Worm (Caenorhabditis elegans) whole organism, dauer: Measurements from ENCODE around the gene hil-2.
"Not testable (repeated sequence)": the region's sequence is repeated elsewhere in the genome, so short reads cannot be mapped to it uniquely, and the experiment has no call there.

ENCODE experiments used
- unc-62 ChIP-seq: sonication (generic microtip); optimal IDR thresholded peaks from 2 replicates; lab custom pipeline; 2017; ENCODE audit warnings: missing biosample characterization, missing genetic modification reagents, missing genetic modification characterization

hil-2 gene

DNA sequence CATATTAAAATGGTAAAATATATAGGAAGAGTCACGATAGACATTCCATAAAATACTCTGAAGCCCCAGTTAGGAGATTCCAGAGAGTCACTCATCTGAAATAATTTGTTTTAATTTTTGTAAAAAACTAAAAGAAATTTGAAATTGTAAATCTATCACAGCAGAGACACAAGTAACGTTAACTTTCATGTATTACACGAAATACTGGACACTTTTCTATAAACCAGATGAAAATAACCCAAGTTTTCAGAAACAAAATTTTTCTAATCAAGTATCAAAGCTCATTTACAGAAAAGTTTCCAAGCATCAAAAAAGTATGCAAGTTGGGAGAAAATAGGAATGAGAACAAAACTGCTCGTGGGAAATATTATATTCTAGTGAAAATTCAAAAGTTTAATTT lies 4.2 kb downstream of the hil-2 start, which contains the start of gene srv-27:
TSS of gene srv-27 (minus strand) at position 101 of the 400 bp plus-strand sequence.
- TF ChIP-seq unc-62 (GFP tag; lab: Kevin White, UChicago): no peak

DNA sequence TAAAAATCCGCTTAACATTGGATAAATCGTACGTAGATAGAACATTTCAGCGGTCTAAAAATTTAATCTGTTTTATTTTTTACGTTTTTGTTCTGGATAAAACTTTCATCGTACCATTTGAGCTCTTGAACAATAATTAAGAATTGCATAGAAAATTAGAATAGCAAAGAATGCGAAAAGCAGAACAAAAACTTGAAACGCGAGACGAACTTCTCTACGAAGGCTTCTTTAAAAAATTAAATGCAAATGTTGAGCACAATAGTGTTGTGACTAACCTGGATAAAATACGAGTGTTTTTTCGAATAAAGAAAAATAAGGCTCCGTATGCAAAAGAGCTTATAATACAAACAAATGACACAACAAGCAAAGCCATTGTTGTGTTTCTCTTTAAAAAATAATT lies 5.5 kb downstream of the hil-2 start:
- TF ChIP-seq unc-62 (GFP tag; lab: Kevin White, UChicago): no peak

DNA sequence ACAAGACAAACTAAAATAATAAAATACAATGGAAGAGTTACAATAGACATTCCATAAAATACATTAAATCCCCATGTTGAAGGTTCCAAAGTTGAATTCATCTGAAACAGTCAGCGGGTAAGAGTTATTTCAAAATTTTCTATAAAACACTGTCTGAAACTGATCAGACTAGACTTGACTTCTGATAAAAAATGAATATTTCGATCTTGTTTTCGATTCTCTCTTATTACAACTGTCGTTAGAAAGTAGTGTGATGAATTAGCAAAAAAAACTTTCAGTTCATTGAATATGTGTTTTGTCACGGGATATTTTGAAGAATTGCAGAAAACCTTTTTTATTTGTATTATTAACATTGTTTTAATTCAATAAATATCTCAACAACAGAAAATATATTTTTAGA lies 7.7 kb downstream of the hil-2 start, which contains the start of gene srv-26:
TSS of gene srv-26 (minus strand) at position 101 of the 400 bp plus-strand sequence.
- TF ChIP-seq unc-62 (GFP tag; lab: Kevin White, UChicago): no peak

DNA sequence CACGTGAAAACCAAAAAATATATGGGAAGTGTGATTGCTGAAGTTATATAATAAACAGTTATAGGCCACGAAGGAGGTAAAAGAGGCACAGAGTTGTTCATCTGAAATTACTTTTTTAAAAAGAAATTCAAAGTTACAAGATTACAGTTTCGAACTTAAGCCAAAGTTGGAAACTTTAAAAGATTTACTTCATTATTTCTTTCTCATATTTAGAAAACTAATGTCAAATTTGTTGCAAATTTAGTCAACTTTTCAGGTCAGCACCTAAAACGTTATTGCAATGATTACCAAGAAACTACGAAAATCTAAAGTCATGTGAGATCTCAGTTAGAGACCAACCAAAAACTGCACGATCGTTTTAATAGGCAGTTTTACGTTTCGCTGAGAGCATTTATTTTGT lies 9.6 kb downstream of the hil-2 start, which contains the start of gene srv-25:
TSS of gene srv-25 (minus strand) at position 101 of the 400 bp plus-strand sequence.
- TF ChIP-seq unc-62 (GFP tag; lab: Kevin White, UChicago): no peak

DNA sequence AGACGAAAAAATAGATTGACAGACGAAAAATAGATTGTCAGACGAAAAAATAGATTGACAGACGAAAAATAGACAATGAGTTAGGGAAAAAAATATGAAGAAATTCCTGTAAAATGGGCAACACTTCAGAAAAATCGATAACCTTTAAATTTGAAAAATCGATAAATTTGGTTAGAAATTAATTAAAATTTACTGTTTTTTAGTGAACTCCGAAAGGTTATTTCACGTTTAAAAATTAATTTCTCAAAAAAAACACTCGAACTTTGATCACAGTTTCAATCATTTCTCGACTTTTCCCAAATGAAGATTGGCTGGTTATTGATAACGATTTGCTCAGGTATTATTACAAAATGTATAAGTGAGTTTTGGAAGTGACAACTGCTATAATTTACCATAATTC lies 13.4 kb downstream of the hil-2 start, which contains the start of gene csp-2:
TSS of gene csp-2 (plus strand) at position 301 of the 400 bp plus-strand sequence.
- no peak for TF ChIP-seq unc-62 (GFP tag; lab: Kevin White, UChicago)

DNA sequence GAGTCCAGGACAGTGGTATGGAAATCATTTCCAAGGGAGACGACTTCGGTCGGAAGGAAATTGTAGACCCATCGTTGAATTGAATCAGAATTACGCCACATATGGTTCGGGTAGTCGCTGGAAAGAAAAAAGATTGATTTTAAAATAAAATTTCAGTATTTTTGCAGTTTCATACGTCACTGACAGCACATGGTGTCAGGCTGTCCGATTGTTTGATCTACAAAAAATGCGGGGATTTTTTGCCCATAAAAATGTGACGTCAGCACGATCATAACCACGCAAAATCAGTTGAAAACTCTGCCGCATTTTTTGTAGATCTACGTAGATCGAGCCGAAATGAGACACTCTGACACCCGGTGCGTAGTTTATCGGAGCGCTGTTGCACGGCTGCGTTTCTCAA lies 23.3 kb downstream of the hil-2 start, which contains the start of gene Y73B6BL.12:
TSS of gene Y73B6BL.12 (minus strand) at position 101 of the 400 bp plus-strand sequence.
- TF ChIP-seq unc-62 (GFP tag; lab: Kevin White, UChicago): not testable (repeated sequence)

DNA sequence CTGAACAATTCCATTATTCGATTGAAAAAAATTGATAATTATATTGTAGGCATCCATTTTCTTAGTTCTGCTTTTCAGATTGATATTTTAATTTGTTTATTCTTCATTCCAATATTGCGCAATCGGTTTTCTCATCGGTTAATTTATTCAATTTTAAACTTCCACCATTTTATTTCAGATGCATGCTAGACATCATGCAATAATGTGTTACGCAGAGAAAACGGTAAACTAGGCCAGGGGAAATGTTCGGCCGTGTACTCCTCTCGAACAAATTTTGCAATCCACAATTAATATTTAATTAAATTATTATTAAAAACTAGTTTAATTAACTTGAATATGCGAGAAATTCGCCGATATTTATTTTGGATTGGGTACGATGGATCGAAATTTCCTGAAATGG lies 27.6 kb downstream of the hil-2 start, which contains the start of gene Y73B6BL.29:
TSS of gene Y73B6BL.29 (plus strand) at position 263 of the 400 bp plus-strand sequence.
- TF ChIP-seq unc-62 (GFP tag; lab: Kevin White, UChicago): no peak

DNA sequence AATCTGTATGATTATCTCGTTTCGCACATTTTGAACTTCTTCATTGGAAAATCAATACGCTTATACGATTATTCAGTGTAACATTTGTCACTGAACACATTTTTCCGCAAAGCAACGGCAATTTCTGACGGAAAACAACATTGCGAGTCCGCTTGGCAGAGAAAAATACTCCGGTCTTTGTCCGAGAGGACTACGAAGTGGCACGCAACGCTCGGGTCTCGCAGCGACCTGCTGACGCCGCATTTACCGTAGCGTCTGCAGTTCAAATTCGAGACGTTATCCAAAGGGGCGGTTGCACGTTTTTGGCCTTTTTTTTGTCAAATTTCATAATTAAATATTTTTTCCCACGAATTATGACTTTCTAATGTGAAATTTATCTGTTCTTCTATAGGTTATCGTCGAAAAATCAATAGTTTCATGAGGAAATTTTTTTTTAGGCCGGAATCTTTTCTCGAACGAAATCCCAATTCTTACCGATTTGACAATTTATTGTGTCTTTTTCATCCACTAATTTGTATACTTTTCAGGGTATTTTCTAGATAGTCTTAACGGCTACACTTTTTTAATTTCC lies 29.7 kb downstream of the hil-2 start, which contains the start of gene sqd-1:
TSS of gene sqd-1 (plus strand) at position 521 of the 571 bp plus-strand sequence.
- no peak for TF ChIP-seq unc-62 (GFP tag; lab: Kevin White, UChicago)

DNA sequence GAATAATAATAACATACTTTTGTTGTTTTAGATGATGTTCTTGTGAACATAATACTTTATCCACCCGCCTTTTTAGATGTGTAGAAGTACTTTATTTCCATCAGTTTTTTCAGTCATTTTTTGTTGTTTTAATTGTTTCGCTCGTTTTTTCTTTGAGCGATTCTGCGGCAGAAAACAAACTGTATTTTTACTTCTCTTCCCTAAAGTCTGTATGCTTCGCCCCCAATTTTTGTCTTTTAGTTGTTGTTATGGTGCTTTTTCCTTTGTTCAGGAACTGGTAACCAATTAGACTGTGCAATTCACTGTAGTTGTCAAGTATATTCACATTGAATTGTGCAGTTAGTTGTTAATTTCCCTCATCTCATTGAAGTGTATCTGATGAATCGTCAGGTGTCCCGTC lies 31.7 kb downstream of the hil-2 start:
- TF ChIP-seq unc-62 (GFP tag; lab: Kevin White, UChicago): no peak

DNA sequence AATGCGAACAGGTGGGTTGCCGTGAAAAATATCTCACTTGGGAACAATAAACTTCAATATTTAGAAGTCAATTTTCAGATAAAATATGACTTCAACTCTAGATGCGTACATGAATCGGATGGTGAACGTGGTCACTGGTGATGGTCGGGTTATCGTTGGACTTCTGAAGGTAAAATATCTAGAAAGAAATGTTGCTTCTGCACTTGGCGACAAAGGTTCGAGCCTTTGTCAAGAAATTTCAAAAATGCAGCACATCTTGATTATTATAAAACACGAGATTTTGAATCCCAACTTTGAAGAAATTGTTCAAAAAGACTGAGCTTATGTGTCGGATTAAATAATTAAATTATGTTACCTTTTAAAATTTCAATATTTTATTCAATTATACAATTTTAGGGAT lies 32.4 kb downstream of the hil-2 start, which contains the start of gene lsm-8:
TSS of gene lsm-8 (plus strand) at position 79 of the 400 bp plus-strand sequence.
- TF ChIP-seq unc-62 (GFP tag; lab: Kevin White, UChicago): no peak

DNA sequence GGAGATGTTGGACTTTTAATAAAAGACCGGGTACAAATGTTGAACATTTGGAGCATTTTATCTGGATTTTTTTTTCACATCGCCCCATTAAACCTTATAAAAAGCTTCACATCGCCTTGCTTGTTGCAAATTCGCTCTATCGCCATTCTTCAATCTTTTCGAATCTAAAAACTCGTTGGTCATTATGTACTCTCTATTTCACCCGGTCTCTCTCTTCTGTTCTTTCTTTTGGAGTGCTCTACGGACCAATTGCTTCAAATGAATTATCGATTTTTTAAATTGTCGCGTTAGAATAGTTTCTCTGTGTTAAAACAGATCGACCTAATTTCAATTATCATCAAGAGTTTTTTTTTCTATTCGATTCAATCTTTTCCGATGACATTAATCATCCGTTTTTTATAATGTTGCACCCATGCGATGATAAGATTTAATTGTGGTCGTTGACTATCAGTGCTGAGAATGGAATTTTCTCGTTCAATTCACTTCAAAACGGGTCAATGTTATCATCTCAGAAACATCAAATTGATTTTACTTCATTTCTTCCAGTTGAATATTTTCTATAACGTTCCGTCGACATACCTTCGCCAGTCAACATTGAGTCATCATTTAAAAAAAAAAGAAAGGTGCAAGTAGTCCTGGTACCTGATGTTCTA lies 33.4 kb downstream of the hil-2 start:
- TF ChIP-seq unc-62 (GFP tag; lab: Kevin White, UChicago): no peak

DNA sequence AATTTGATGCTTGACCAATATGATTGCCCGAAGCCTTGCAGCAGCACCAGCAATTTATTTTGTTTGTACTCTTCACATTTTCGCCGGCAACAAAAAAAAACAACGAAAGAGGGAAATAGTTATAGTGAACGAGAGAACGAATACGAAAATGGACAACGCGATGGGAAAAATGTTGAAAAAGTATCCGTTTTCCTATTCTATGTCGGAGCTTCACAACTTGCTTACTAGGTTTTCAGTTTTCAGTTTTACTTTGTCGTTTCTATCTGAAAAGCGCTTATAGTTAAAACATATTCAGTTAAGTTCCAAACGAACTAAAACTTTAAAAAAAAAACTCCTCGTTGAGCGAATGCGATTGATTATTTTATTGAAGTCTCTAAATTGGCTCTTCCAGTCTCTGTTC lies 34.2 kb downstream of the hil-2 start:
- no peak for TF ChIP-seq unc-62 (GFP tag; lab: Kevin White, UChicago)

DNA sequence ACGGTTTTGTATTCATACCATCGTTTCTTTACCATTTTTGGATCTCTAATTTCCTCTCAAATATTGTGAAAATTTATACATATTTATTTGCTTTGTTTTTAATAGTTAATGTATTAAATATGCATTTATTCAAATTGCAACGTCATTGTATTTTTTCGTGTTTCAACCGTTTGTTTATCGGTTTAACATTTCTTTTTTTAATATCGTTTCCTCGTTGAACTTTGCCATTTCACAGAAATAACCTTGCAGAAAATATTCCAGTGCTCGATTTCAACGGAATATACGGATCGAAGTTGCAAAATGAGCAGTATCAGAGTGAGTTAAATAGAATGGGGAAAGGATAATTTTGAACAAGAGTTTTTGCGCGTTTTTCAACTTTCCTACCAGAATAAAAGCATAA lies 35.3 kb downstream of the hil-2 start, which contains the start of gene seu-1:
TSS of gene seu-1 (plus strand) at position 301 of the 400 bp plus-strand sequence.
- no peak for TF ChIP-seq unc-62 (GFP tag; lab: Kevin White, UChicago)

DNA sequence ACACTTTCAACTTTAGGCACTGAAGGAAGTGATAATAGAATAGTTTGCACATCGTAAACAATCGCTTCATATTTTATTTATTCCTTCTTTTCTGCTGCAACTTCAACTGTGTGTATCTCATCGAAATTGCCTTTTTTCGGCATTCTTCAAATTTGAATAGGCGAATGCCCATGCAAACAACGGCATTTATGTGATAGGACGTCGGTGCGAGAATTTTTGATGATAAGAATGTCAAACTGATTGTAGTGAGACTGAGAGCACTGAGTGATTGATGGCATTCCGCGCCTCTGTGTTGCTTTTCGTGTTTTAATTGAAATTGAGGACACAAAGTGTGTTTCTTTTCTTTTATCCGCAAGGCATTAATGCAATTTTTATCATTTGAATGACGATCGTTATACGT lies 36.8 kb downstream of the hil-2 start:
- TF ChIP-seq unc-62 (GFP tag; lab: Kevin White, UChicago): no peak

DNA sequence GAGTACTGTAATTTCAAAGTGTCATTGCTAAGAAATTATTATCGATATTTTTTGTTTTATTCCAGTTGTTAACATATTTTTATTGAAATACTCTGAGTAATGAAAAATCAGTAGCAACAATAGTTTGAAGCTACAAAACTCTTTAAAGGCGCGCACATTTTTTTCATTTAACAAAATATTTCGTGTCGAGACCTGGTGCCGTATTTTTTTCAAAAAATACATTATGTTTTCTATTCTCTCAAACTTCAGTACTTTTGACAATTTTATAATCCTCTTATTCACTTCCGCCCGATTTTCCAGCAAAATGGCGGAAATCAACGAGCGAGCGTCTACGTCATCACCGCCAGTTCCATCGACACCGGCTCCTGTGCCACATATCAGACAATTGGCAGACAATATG lies 39.9 kb downstream of the hil-2 start, which contains the start of gene blos-2:
TSS of gene blos-2 (plus strand) at position 301 of the 400 bp plus-strand sequence.
- no peak for TF ChIP-seq unc-62 (GFP tag; lab: Kevin White, UChicago)

DNA sequence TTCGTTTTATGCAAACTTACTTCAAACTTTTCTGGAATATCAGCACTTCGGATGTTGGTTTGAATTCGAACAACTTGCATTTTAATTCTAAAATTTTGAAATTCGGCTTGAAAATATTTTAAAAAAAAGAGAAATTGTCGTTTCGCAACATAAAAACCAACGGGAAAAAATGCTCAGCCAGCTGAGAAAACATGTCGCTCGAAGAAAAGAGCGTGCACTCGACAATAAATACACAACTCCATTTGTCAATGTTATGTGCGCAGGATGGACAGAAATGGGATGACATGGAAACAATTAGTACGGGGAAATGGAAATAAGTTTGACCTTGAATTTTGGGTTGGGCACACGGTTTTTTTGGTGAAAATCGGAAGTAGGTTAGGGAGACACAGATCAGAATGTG lies 41.9 kb downstream of the hil-2 start, which contains the start of gene mif-4:
TSS of gene mif-4 (minus strand) at position 87 of the 400 bp plus-strand sequence.
- TF ChIP-seq unc-62 (GFP tag; lab: Kevin White, UChicago): no peak
